Worm (Caenorhabditis elegans): ENCODE measurements around the gene luc-7L3.
"Not testable (repeated sequence)": the region's sequence is repeated elsewhere in the genome, so short reads cannot be mapped to it uniquely, and the experiment has no call there.

DNA sequence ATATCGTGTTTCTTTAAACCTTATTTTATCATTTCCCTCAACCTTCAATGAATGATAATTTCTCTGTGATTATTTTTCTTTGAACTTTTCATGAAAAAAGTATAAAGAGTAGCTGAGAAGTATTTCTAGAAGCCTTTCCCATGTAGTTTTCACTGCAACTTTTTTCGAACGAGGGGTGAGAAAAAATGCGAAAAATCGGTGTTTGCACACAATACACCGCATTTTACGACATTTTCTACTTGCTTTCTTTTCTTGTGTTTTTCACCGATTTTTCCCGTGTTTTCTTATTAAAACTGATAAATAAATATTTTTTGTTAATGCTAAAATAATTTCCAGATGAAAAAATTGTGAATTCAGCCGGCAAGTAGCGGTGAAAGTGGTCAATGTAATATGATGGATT, 1.1 kb upstream of the luc-7L3 start, which contains the start of gene C50D2.10:
- not testable (repeated sequence) for TF ChIP-seq ama-1 (optimal IDR thresholded peaks at IDR 0.05); flt-1 (GFP tag; IDR thresholded peaks at IDR 0.05); aly-1 (tag; optimal IDR thresholded peaks at IDR 0.05); ceh-36 (tag; optimal IDR thresholded peaks at IDR 0.05); ceh-13 (GFP tag; optimal IDR thresholded peaks at IDR 0.05); tbx-11 (GFP tag; IDR thresholded peaks at IDR 0.05); tbx-37 (GFP tag; conservative IDR thresholded peaks at IDR 0.05); hnd-1 (tag; optimal IDR thresholded peaks at IDR 0.05); sea-1 (GFP tag; conservative IDR thresholded peaks at IDR 0.05)

All from whole organism, early embryonic.